Fruit fly (Drosophila melanogaster) whole organism, embryonic: ENCODE measurements around the gene CG32052.

Experiments
- crc ChIP-seq: fragments of 200-800 bp; sonication (Bioruptor generic); optimal IDR thresholded peaks from 2 replicates; lab custom pipeline; 2016; ENCODE audit warnings: missing biosample characterization, missing genetic modification characterization
- onecut ChIP-seq: fragments of 200-800 bp; sonication (Bioruptor generic); IDR thresholded peaks from 2 replicates; pipeline ENCODE4 v1.3.6; 2022; ENCODE audit warnings: missing biosample characterization, missing genetic modification characterization

dm6 chr3L:9853140-9853746 is 66.4 kb downstream of the CG32052 start:
- TF ChIP-seq onecut (no peak), crc (GFP tag; lab: Kevin White, UChicago) (no peak)
